Fruit fly (Drosophila melanogaster): Measurements from ENCODE around the gene CG6149.

DNA sequence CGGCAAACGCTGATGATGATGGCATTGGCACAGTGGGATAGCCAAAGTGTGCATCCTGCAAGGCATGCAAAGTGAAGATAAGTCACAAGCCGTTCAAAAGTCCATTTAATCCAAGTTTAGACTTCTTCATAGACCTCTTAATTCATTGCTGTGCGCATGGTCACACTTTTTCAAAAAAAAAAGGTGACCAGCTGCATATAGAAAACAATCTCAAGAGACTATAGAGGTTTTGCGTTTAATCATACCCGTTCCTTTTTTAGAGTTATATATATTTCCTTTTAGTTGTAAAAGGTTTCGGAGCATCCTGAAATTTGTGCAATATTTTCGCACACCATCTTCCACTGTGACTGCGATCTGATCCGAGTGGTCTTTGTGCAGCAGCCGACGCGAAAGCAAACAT lies 20.8 kb downstream of the CG6149 start:
- TF ChIP-seq CG9139 (GFP tag; optimal IDR thresholded peaks at IDR 0.05) (no peak), Blimp-1 (GFP tag; optimal IDR thresholded peaks at IDR 0.05) (no peak), acj6 (GFP tag; optimal IDR thresholded peaks at IDR 0.05) (peak; percentile 39), Hr39 (GFP tag; optimal IDR thresholded peaks at IDR 0.05) (peak; percentile 52), CG3032 (tag; optimal IDR thresholded peaks at IDR 0.05) (no peak), vri (GFP tag; optimal IDR thresholded peaks at IDR 0.05) (peak; percentile 12), Gug (GFP tag; IDR thresholded peaks at IDR 0.05) (no peak), lz (GFP tag; optimal IDR thresholded peaks at IDR 0.05) (peak; percentile 64), dsx (GFP tag; optimal IDR thresholded peaks at IDR 0.05; ENCODE audit: poor library complexity, severe bottlenecking) (no peak), Eip93F (GFP tag; optimal IDR thresholded peaks at IDR 0.05) (no peak)

All from whole organism, prepupa.